Worm (Caenorhabditis elegans) whole organism, mixed stage, embryonic: ENCODE data around the gene K07E8.6.

ENCODE experiments used
- blmp-1 ChIP-seq: fragments of 150-350 bp; optimal IDR thresholded peaks from 2 replicates; lab custom pipeline; 2014; ENCODE audit warnings: missing biosample characterization, missing genetic modification characterization
- ceh-83 ChIP-seq: fragments of 200-800 bp; sonication (Bioruptor generic); optimal IDR thresholded peaks from 2 replicates; lab custom pipeline; 2018; ENCODE audit warnings: mild to moderate bottlenecking, missing genetic modification characterization, missing compliant biosample characterization
- ces-1 ChIP-seq: fragments of 150-350 bp; optimal IDR thresholded peaks from 2 replicates; lab custom pipeline; 2014; ENCODE audit warnings: missing biosample characterization, missing genetic modification reagents, missing genetic modification characterization
- cnd-1 ChIP-seq: fragments of 200-800 bp; sonication (Bioruptor generic); optimal IDR thresholded peaks from 2 replicates; lab custom pipeline; 2018; ENCODE audit warnings: mild to moderate bottlenecking, missing genetic modification characterization, missing compliant biosample characterization
- elt-1 ChIP-seq: sonication (generic microtip); optimal IDR thresholded peaks from 2 replicates; lab custom pipeline; 2017; ENCODE audit warnings: missing genetic modification characterization, mild to moderate bottlenecking, missing compliant biosample characterization, antibody characterized with exemption, moderate library complexity, borderline replicate concordance; ENCODE audit not compliant: insufficient read depth
- ham-2 ChIP-seq: fragments of 200-800 bp; sonication (Bioruptor generic); optimal IDR thresholded peaks from 2 replicates; lab custom pipeline; 2018; ENCODE audit warnings: mild to moderate bottlenecking, missing genetic modification characterization, missing compliant biosample characterization
- hlh-1 ChIP-seq: fragments of 150-350 bp; optimal IDR thresholded peaks from 2 replicates; lab custom pipeline; 2014; ENCODE audit warnings: missing biosample characterization, missing genetic modification reagents, missing genetic modification characterization
- lin-13 ChIP-seq: fragments of 150-350 bp; optimal IDR thresholded peaks from 2 replicates; lab custom pipeline; 2014; ENCODE audit warnings: missing biosample characterization, missing genetic modification characterization
- mep-1 ChIP-seq: fragments of 150-350 bp; optimal IDR thresholded peaks from 2 replicates; lab custom pipeline; 2017; ENCODE audit warnings: missing biosample characterization, missing genetic modification reagents, missing genetic modification characterization, inconsistent platforms
- mls-2 ChIP-seq: sonication (generic microtip); optimal IDR thresholded peaks from 2 replicates; lab custom pipeline; 2016; ENCODE audit warnings: mild to moderate bottlenecking, missing genetic modification characterization, moderate library complexity, missing compliant biosample characterization
- nhr-12 ChIP-seq: fragments of 150-350 bp; optimal IDR thresholded peaks from 2 replicates; lab custom pipeline; 2014; ENCODE audit warnings: missing biosample characterization, missing genetic modification characterization
- nhr-2 ChIP-seq: fragments of 150-350 bp; optimal IDR thresholded peaks from 2 replicates; lab custom pipeline; 2014; ENCODE audit warnings: missing biosample characterization, missing genetic modification characterization
- nhr-237 ChIP-seq: fragments of 150-350 bp; optimal IDR thresholded peaks from 2 replicates; lab custom pipeline; 2014; ENCODE audit warnings: missing biosample characterization, missing genetic modification characterization
- nhr-28 ChIP-seq: fragments of 150-350 bp; optimal IDR thresholded peaks from 2 replicates; lab custom pipeline; 2014; ENCODE audit warnings: missing biosample characterization, missing genetic modification characterization
- pha-4 ChIP-seq: fragments of 150-350 bp; optimal IDR thresholded peaks from 2 replicates; lab custom pipeline; 2018; ENCODE audit warnings: missing biosample characterization, missing genetic modification reagents, missing genetic modification characterization
- sem-2 ChIP-seq: fragments of 200-800 bp; sonication (Bioruptor generic); optimal IDR thresholded peaks from 2 replicates; lab custom pipeline; 2018; ENCODE audit warnings: mild to moderate bottlenecking, missing genetic modification characterization, missing compliant biosample characterization
- snpc-4 ChIP-seq: fragments of 150-350 bp; optimal IDR thresholded peaks from 2 replicates; lab custom pipeline; 2014; ENCODE audit warnings: missing biosample characterization, missing genetic modification characterization
- sptf-1 ChIP-seq: sonication (generic microtip); optimal IDR thresholded peaks from 2 replicates; lab custom pipeline; 2017; ENCODE audit warnings: mild to moderate bottlenecking, missing genetic modification characterization, moderate library complexity, missing compliant biosample characterization
- tbx-8 ChIP-seq: fragments of 200-800 bp; sonication (Bioruptor generic); optimal IDR thresholded peaks from 2 replicates; lab custom pipeline; 2018; ENCODE audit warnings: mild to moderate bottlenecking, missing genetic modification characterization, moderate library complexity, missing compliant biosample characterization
- unc-120 ChIP-seq: sonication (generic microtip); optimal IDR thresholded peaks from 2 replicates; lab custom pipeline; 2017; ENCODE audit warnings: missing genetic modification characterization, missing compliant biosample characterization; ENCODE audit not compliant: poor library complexity, severe bottlenecking

K07E8.6 gene

ce11 chrII:587533-587932 is 51.8 kb downstream of the K07E8.6 start, which contains the start of gene fbxb-34:
Gene fbxb-34 (plus strand): TSS chrII:587833.
- TF ChIP-seq nhr-2 (tag; lab: Kevin White, UChicago) (no peak), hlh-1 (tag; lab: Kevin White, UChicago) (no peak), ceh-83 (GFP tag; lab: Kevin White, UChicago) (no peak), mls-2 (tag; lab: Kevin White, UChicago) (no peak), nhr-237 (tag; lab: Kevin White, UChicago) (no peak), sem-2 (GFP tag; lab: Kevin White, UChicago) (no peak), snpc-4 (tag; lab: Kevin White, UChicago) (no peak), tbx-8 (GFP tag; lab: Kevin White, UChicago) (no peak), ces-1 (GFP tag; lab: Kevin White, UChicago) (no peak), nhr-12 (no peak), unc-120 (no peak), ham-2 (GFP tag; lab: Kevin White, UChicago) (no peak), nhr-28 (tag; lab: Kevin White, UChicago) (no peak), blmp-1 (no peak), mep-1 (tag; lab: Kevin White, UChicago) (no peak), sptf-1 (no peak), cnd-1 (tag; lab: Kevin White, UChicago) (no peak), pha-4 (no peak), elt-1 (tag; lab: Kevin White, UChicago) (no peak), lin-13 (no peak)
